Worm (Caenorhabditis elegans) whole organism, early embryonic: ENCODE measurements around the gene mod-1.

ENCODE experiments used
- ama-1 ChIP-seq: fragments of 150-350 bp; optimal IDR thresholded peaks from 2 replicates; lab custom pipeline; 2014
- ceh-13 ChIP-seq: fragments of 200-800 bp; sonication (Bioruptor generic); optimal IDR thresholded peaks from 2 replicates; lab custom pipeline; 2018; ENCODE audit warnings: mild to moderate bottlenecking, missing genetic modification characterization, missing compliant biosample characterization
- hmg-4 ChIP-seq: fragments of 200-800 bp; sonication (Bioruptor generic); optimal IDR thresholded peaks from 2 replicates; lab custom pipeline; 2018; ENCODE audit warnings: mild to moderate bottlenecking, missing genetic modification characterization, missing compliant biosample characterization
- hnd-1 ChIP-seq: sonication (generic microtip); optimal IDR thresholded peaks from 2 replicates; lab custom pipeline; 2016; ENCODE audit warnings: missing genetic modification characterization, missing compliant biosample characterization
- tra-4 ChIP-seq: sonication (generic microtip); optimal IDR thresholded peaks from 2 replicates; lab custom pipeline; 2017; ENCODE audit warnings: missing genetic modification characterization, missing compliant biosample characterization

DNA sequence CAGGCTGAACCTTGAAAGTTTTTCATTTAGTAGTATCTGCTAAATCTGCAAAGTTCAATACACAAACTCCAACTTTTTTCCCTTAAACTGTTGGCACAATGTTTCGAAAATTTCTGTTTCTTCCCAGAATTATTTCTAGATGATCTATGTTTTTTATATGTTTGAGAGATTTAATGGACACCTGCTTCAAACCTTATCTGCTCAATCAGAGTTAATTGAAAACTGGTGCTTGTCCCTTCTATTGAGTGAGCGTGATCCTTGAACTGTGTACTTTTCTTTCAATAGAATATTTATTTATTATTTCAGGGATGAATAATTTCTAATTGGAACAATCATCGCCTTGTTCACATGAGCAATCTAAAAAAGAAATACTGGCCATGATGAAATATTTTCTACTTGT lies 15.1 kb downstream of the mod-1 start, which contains the start of gene frpr-13:
- TF ChIP-seq ama-1 (lab: Kevin White, UChicago) = peak; percentile 54
- TF ChIP-seq tra-4 (tag; lab: Kevin White, UChicago) = no peak
- no peak for TF ChIP-seq hnd-1
- no peak for TF ChIP-seq ceh-13 (GFP tag; lab: Kevin White, UChicago)
- TF ChIP-seq hmg-4 (GFP tag; lab: Kevin White, UChicago) = no peak
